Worm (Caenorhabditis elegans) whole organism, L2 larva: ENCODE results near the gene F07C3.2.

Source experiments
- F13H6.1 ChIP-seq: sonication (generic microtip); optimal IDR thresholded peaks from 2 replicates; lab custom pipeline; 2016; ENCODE audit warnings: missing genetic modification characterization, missing compliant biosample characterization
- R02D3.7 ChIP-seq: fragments of 150-350 bp; optimal IDR thresholded peaks from 2 replicates; lab custom pipeline; 2014; ENCODE audit warnings: missing biosample characterization, missing genetic modification characterization
- ZK546.5 ChIP-seq: sonication (generic microtip); optimal IDR thresholded peaks from 2 replicates; lab custom pipeline; 2017; ENCODE audit warnings: missing biosample characterization, missing genetic modification characterization
- ama-1 ChIP-seq: fragments of 150-350 bp; optimal IDR thresholded peaks from 2 replicates; lab custom pipeline; 2018; ENCODE audit warnings: inconsistent platforms
- blmp-1 ChIP-seq: sonication (generic microtip); optimal IDR thresholded peaks from 2 replicates; lab custom pipeline; 2017; ENCODE audit warnings: missing genetic modification characterization, mild to moderate bottlenecking, missing compliant biosample characterization, antibody characterized with exemption, moderate library complexity; ENCODE audit not compliant: insufficient read depth
- egl-27 ChIP-seq: sonication (generic microtip); optimal IDR thresholded peaks from 3 replicates; lab custom pipeline; 2017; ENCODE audit warnings: missing biosample characterization, missing genetic modification reagents, missing genetic modification characterization
- elt-3 ChIP-seq: sonication (generic microtip); optimal IDR thresholded peaks from 2 replicates; lab custom pipeline; 2017; ENCODE audit warnings: missing biosample characterization, missing genetic modification characterization
- fos-1 ChIP-seq: fragments of 150-350 bp; optimal IDR thresholded peaks from 2 replicates; lab custom pipeline; 2014; ENCODE audit warnings: missing biosample characterization, missing genetic modification characterization
- gmeb-1 ChIP-seq: fragments of 150-350 bp; optimal IDR thresholded peaks from 2 replicates; lab custom pipeline; 2014; ENCODE audit warnings: missing biosample characterization, missing genetic modification characterization
- lin-13 ChIP-seq: fragments of 150-350 bp; optimal IDR thresholded peaks from 2 replicates; lab custom pipeline; 2014; ENCODE audit warnings: missing biosample characterization, missing genetic modification reagents, missing genetic modification characterization
- mbf-1 ChIP-seq: sonication (generic microtip); optimal IDR thresholded peaks from 2 replicates; lab custom pipeline; 2017; ENCODE audit warnings: missing biosample characterization, missing genetic modification characterization
- nhr-10 ChIP-seq: sonication (generic microtip); optimal IDR thresholded peaks from 2 replicates; lab custom pipeline; 2017; ENCODE audit warnings: missing biosample characterization, missing genetic modification characterization
- nhr-11 ChIP-seq: fragments of 150-350 bp; optimal IDR thresholded peaks from 2 replicates; lab custom pipeline; 2014; ENCODE audit warnings: missing biosample characterization, missing genetic modification characterization
- nhr-12 ChIP-seq: fragments of 150-350 bp; optimal IDR thresholded peaks from 2 replicates; lab custom pipeline; 2014; ENCODE audit warnings: missing biosample characterization, missing genetic modification characterization
- nhr-129 ChIP-seq: fragments of 150-350 bp; optimal IDR thresholded peaks from 2 replicates; lab custom pipeline; 2014; ENCODE audit warnings: missing biosample characterization, missing genetic modification characterization
- nhr-21 ChIP-seq: fragments of 150-350 bp; optimal IDR thresholded peaks from 2 replicates; lab custom pipeline; 2014; ENCODE audit warnings: missing biosample characterization, missing genetic modification characterization
- nhr-23 ChIP-seq: fragments of 150-350 bp; optimal IDR thresholded peaks from 2 replicates; lab custom pipeline; 2014; ENCODE audit warnings: missing biosample characterization, missing genetic modification reagents, missing genetic modification characterization
- nhr-25 ChIP-seq: fragments of 150-350 bp; sonication (generic microtip); optimal IDR thresholded peaks from 3 replicates; lab custom pipeline; 2014; ENCODE audit warnings: missing biosample characterization, missing genetic modification characterization
- nhr-6 ChIP-seq: fragments of 150-350 bp; optimal IDR thresholded peaks from 2 replicates; lab custom pipeline; 2014; ENCODE audit warnings: missing biosample characterization, missing genetic modification characterization
- nhr-77 ChIP-seq: fragments of 150-350 bp; optimal IDR thresholded peaks from 2 replicates; lab custom pipeline; 2014; ENCODE audit warnings: missing biosample characterization, missing genetic modification characterization
- peb-1 ChIP-seq: fragments of 150-350 bp; optimal IDR thresholded peaks from 2 replicates; lab custom pipeline; 2014; ENCODE audit warnings: missing biosample characterization, missing genetic modification characterization
- sem-4 ChIP-seq: fragments of 150-350 bp; optimal IDR thresholded peaks from 2 replicates; lab custom pipeline; 2014; ENCODE audit warnings: missing biosample characterization, missing genetic modification reagents, missing genetic modification characterization
- skn-1 ChIP-seq: sonication (generic microtip); optimal IDR thresholded peaks from 2 replicates; lab custom pipeline; 2017; ENCODE audit warnings: missing biosample characterization, missing genetic modification characterization
- sma-3 ChIP-seq: sonication (generic microtip); optimal IDR thresholded peaks from 2 replicates; lab custom pipeline; 2016; ENCODE audit warnings: missing genetic modification reagents, missing genetic modification characterization, missing compliant biosample characterization
- sma-9 ChIP-seq, 2 experiments: fragments of 150-350 bp in 1 of 2; sonication (generic microtip) in 1 of 2; optimal IDR thresholded peaks; 2 replicates each; lab custom pipeline; 2014 to 2016; ENCODE audit warnings: missing genetic modification characterization in 2 of 2, mild to moderate bottlenecking in 1 of 2, missing biosample characterization in 1 of 2, missing compliant biosample characterization in 1 of 2, missing genetic modification reagents in 1 of 2, moderate library complexity in 1 of 2
- snpc-4 ChIP-seq: fragments of 150-350 bp; optimal IDR thresholded peaks from 2 replicates; lab custom pipeline; 2014; ENCODE audit warnings: missing biosample characterization, missing genetic modification characterization
- unc-39 ChIP-seq: fragments of 150-350 bp; optimal IDR thresholded peaks from 2 replicates; lab custom pipeline; 2014; ENCODE audit warnings: missing biosample characterization, missing genetic modification characterization
- unc-55 ChIP-seq: fragments of 150-350 bp; sonication (generic microtip); optimal IDR thresholded peaks from 3 replicates; lab custom pipeline; 2014; ENCODE audit warnings: missing biosample characterization, missing genetic modification reagents, missing genetic modification characterization
- unc-62 ChIP-seq: fragments of 150-350 bp; optimal IDR thresholded peaks from 2 replicates; lab custom pipeline; 2014; ENCODE audit warnings: missing biosample characterization, missing genetic modification reagents, missing genetic modification characterization
- zag-1 ChIP-seq: fragments of 150-350 bp; optimal IDR thresholded peaks from 2 replicates; lab custom pipeline; 2014; ENCODE audit warnings: missing biosample characterization, missing genetic modification characterization
- ztf-11 ChIP-seq: sonication (generic microtip); optimal IDR thresholded peaks from 2 replicates; lab custom pipeline; 2017; ENCODE audit warnings: missing biosample characterization, missing genetic modification characterization
- ztf-4 ChIP-seq: fragments of 150-350 bp; optimal IDR thresholded peaks from 2 replicates; lab custom pipeline; 2014; ENCODE audit warnings: missing biosample characterization, missing genetic modification characterization

F07C3.2 gene

DNA sequence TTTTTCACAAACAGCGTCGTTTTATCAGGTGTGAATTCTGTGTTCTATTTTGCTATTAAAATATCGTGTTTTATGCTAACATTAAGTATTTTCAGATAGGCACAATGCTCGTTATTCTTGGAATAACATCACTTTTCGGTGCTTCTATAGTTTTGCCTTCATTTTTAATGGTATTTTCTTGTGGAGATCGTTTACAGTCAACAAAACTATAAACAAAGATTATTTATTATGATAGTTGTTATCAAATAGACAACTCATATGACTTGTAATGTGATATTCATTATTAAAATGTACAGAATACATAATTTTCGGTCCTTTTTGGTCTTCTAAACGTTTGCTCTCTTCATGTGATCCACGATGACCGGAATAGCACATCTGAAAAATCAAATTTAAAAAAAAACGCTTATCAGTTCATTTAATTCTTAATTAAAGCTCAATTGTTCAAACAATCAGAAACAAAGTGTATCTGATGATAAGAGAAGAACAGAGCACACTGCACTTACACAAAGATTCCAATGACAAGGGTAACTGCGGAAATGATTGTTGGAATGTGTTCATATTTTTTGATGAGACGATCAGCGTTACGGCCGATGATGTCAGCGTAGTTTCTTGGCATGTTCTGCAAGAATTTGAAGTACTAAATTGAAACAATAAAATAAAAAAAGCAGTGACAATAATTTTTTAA is 28.3 kb downstream of the F07C3.2 start, which contains the start of gene F07C3.9:
Gene F07C3.9, minus strand, starts transcription at position 635 of the 685 bp plus-strand sequence.
- TF ChIP-seq sma-9 (GFP tag; optimal IDR thresholded peaks at IDR 0.05; lab: Kevin White, UChicago) (peak; percentile 16), sma-9 (tag; optimal IDR thresholded peaks at IDR 0.05; lab: Kevin White, UChicago) (no peak), nhr-21 (tag; lab: Kevin White, UChicago) (no peak), snpc-4 (no peak), fos-1 (tag; lab: Kevin White, UChicago) (peak; percentile 51), nhr-10 (no peak)
- TF ChIP-seq, all 48 proteins: peak for 2

DNA sequence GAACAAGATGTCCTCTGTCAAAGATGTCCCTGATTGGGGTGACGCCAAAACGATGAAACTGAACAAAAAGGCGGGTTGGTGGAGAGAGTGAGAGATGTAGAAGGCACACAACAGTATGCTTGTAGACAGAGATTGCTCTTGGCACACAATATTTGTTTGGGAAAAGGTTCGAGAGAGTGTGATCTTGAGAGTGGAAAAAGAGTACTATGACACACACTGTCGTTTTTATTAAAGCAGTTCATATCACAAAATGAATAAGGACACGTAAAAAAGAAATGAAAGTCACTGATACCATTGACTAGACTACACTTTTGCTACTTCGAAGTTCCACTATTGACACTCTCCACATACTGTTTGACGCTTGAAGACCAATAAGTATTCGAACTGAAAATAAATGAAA is 29.6 kb downstream of the F07C3.2 start:
- TF ChIP-seq F13H6.1 (tag; lab: Kevin White, UChicago) (peak; percentile 48), gmeb-1 (tag; lab: Kevin White, UChicago) (peak; percentile 34), nhr-10 (no peak), nhr-11 (tag; lab: Kevin White, UChicago) (no peak), nhr-129 (tag; lab: Kevin White, UChicago) (peak; percentile 40), sma-9 (GFP tag; optimal IDR thresholded peaks at IDR 0.05; lab: Kevin White, UChicago) (peak; percentile 46), sma-9 (tag; optimal IDR thresholded peaks at IDR 0.05; lab: Kevin White, UChicago) (no peak), fos-1 (tag; lab: Kevin White, UChicago) (peak; percentile 94)
- TF ChIP-seq, all 48 proteins: peak for 5

DNA sequence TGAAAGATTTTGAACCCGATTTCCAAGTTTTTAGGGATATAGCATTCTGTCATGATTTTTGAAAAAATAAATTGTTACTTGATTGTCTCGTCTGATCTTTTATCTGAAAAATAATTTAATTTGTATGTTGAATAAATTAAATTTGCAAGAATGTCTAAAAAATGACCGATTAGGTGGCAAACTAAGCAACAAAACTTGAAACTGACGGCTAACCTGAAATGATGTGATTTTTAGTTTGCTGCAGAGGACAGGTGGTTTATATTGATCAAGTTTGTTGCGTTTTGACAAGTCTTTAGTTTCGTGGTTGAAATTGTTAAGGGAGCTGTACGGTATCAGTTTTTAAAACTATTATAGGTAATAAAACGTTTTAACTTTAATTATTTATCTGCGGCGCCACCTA is 31.6 kb downstream of the F07C3.2 start, which contains the start of gene F07C3.16:
Gene F07C3.16, minus strand, starts transcription at position 101 of the 400 bp plus-strand sequence.
- TF ChIP-seq nhr-23 (tag; lab: Kevin White, UChicago) = no peak
- no peak for TF ChIP-seq nhr-25 (tag; lab: Kevin White, UChicago)
- TF ChIP-seq zag-1 (tag; lab: Kevin White, UChicago) = no peak
- TF ChIP-seq egl-27 = no peak
- TF ChIP-seq nhr-129 (tag; lab: Kevin White, UChicago) = no peak
- TF ChIP-seq nhr-77 (tag; lab: Kevin White, UChicago) = no peak
- TF ChIP-seq ztf-4 (tag; lab: Kevin White, UChicago) = no peak
- TF ChIP-seq nhr-10 = no peak
- TF ChIP-seq blmp-1 (tag; lab: Kevin White, UChicago) = no peak
- TF ChIP-seq peb-1 (tag; lab: Kevin White, UChicago) = no peak
- TF ChIP-seq ama-1 (lab: Kevin White, UChicago) = no peak
- TF ChIP-seq lin-13 (GFP tag; lab: Kevin White, UChicago) = no peak
- no peak for TF ChIP-seq sma-3 (GFP tag; lab: Kevin White, UChicago)
- no peak for TF ChIP-seq gmeb-1 (tag; lab: Kevin White, UChicago)
- no peak for TF ChIP-seq unc-39 (tag; lab: Kevin White, UChicago)
- no peak for TF ChIP-seq ZK546.5
- no peak for TF ChIP-seq nhr-6 (tag; lab: Kevin White, UChicago)
- no peak for TF ChIP-seq nhr-12 (tag; lab: Kevin White, UChicago)
- TF ChIP-seq unc-62 (GFP tag; lab: Kevin White, UChicago) = no peak
- TF ChIP-seq, all 48 proteins: peak for 0

DNA sequence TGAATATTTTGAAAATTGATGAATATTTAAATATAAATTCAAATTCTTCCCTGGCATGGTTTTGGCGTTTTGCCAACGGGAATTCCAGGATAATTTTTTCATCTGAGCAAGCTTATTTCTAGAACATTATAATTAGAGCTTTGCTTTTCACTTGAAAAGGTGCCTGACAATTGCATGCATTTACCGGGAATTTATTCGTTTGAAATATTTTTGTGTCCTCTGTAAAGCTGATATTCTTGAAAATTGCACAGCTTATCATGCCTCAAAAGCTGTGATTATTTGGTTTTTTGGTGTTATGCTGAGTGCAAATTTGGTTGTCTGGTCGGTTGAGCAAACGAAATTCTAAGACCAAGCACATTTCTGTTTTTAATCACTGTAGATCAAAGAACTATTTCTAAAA is 34.5 kb downstream of the F07C3.2 start:
- TF ChIP-seq ztf-11 (tag; lab: Kevin White, UChicago) (no peak), nhr-11 (tag; lab: Kevin White, UChicago) (no peak), egl-27 (no peak), nhr-12 (tag; lab: Kevin White, UChicago) (no peak), sem-4 (tag; lab: Kevin White, UChicago) (no peak)

DNA sequence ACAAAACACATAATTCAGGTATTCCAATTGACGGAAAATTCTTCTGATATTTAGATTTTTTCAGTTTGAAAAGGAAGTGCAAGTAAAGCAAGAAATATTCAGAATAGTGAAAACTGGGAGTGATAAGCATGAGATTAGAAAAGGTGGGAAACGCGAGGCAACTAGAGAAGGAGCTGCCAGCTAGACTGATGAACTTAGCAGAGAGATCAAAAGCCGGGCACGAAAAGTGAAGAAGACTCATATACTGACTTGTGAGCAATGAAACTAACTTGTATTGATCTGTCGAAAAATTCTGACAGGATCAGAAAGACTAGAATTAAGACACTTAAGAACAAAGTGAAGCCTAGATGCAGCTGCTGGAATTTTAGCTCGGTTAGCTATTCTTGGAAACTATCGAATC is 35.6 kb downstream of the F07C3.2 start, which contains the start of gene nhr-36:
Gene nhr-36, minus strand, starts transcription at position 101 of the 400 bp plus-strand sequence.
- TF ChIP-seq sem-4 (tag; lab: Kevin White, UChicago) (no peak), mbf-1 (tag; lab: Kevin White, UChicago) (no peak), unc-55 (GFP tag; lab: Kevin White, UChicago) (no peak), nhr-25 (tag; lab: Kevin White, UChicago) (no peak)

DNA sequence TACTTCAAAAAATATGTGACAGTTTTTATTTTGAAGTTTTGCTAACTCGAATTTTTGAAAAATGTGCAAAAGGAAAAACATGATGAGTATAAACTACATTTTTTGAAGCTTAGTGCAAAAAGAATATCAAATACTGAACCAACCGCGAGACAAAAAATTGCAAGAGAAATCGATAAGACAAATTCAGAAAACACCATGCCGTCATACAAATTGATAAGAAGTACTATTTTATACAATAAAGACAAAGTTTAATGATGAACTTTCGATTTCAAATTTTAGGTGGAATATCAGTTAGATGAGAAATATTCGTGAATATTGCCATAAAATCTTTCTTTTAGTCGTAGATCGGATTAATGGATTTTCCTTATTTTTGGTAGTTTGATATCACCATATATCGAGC is 36.8 kb downstream of the F07C3.2 start:
- peak; percentile 44 for TF ChIP-seq fos-1 (tag; lab: Kevin White, UChicago)
- TF ChIP-seq elt-3 (tag; lab: Kevin White, UChicago) = no peak
- no peak for TF ChIP-seq ztf-11 (tag; lab: Kevin White, UChicago)
- no peak for TF ChIP-seq gmeb-1 (tag; lab: Kevin White, UChicago)
- TF ChIP-seq skn-1 = no peak
- no peak for TF ChIP-seq R02D3.7 (tag; lab: Kevin White, UChicago)
- no peak for TF ChIP-seq nhr-11 (tag; lab: Kevin White, UChicago)
